Fruit fly (Drosophila melanogaster): ENCODE data around the gene slow.

Gene slow

dm6 chr3L:4413800-4414446, 29.7 kb downstream of the slow start:
- no peak for TF ChIP-seq Snoo (tag; optimal IDR thresholded peaks at IDR 0.05)
- peak; percentile 67; the same call in 1 of the 2 replicates for TF ChIP-seq CG32121 (GFP tag; IDR thresholded peaks at IDR 0.05)
- TF ChIP-seq CG15710 (tag; optimal IDR thresholded peaks at IDR 0.05) = no peak
- peak; percentile 63 for TF ChIP-seq fd96Ca (GFP tag; IDR thresholded peaks at IDR 0.05)
- TF ChIP-seq Ets98B (GFP tag; IDR thresholded peaks at IDR 0.05) = peak; percentile 59
- no peak for TF ChIP-seq Pif1B (GFP tag; optimal IDR thresholded peaks at IDR 0.05)
- peak; percentile 73 for TF ChIP-seq CG12605 (GFP tag; IDR thresholded peaks at IDR 0.05)
- no peak for TF ChIP-seq Pif1A (GFP tag; optimal IDR thresholded peaks at IDR 0.05)
- TF ChIP-seq CG8159 (tag; optimal IDR thresholded peaks at IDR 0.05) = no peak
- no peak for TF ChIP-seq CG8301 (tag; optimal IDR thresholded peaks at IDR 0.05)
- TF ChIP-seq CG4496 (GFP tag; IDR thresholded peaks at IDR 0.05) = peak; percentile 65
- TF ChIP-seq CG14655 (GFP tag; optimal IDR thresholded peaks at IDR 0.05) = no peak
- no peak for TF ChIP-seq EcR (GFP tag; optimal IDR thresholded peaks at IDR 0.05)
- TF ChIP-seq CG10348 (GFP tag; IDR thresholded peaks at IDR 0.05) = no peak

- TF ChIP-seq CG34367 (tag; optimal IDR thresholded peaks at IDR 0.05) (no peak), Ets98B (GFP tag; IDR thresholded peaks at IDR 0.05) (no peak), CG8159 (tag; optimal IDR thresholded peaks at IDR 0.05) (no peak), Pif1A (GFP tag; optimal IDR thresholded peaks at IDR 0.05) (no peak), D1 (tag; optimal IDR thresholded peaks at IDR 0.05) (no peak), Snoo (tag; optimal IDR thresholded peaks at IDR 0.05) (no peak), Pif1B (GFP tag; optimal IDR thresholded peaks at IDR 0.05) (no peak), CG13204 (GFP tag; optimal IDR thresholded peaks at IDR 0.05) (no peak), CG12605 (GFP tag; IDR thresholded peaks at IDR 0.05) (no peak), gl (tag; optimal IDR thresholded peaks at IDR 0.05) (no peak), EcR (GFP tag; optimal IDR thresholded peaks at IDR 0.05) (no peak), CG32121 (GFP tag; IDR thresholded peaks at IDR 0.05) (no peak)
Measured at dm6 chr3L:4414579-4414978, 30.3 kb downstream of the slow start.

- TF ChIP-seq fd96Ca (GFP tag; IDR thresholded peaks at IDR 0.05) = 0 out of 3 replicates have a peak, but pooled peaks have one; percentile 14
- TF ChIP-seq CG13204 (GFP tag; optimal IDR thresholded peaks at IDR 0.05) = no peak
- TF ChIP-seq EcR (GFP tag; optimal IDR thresholded peaks at IDR 0.05) = peak; percentile 60
Measured at dm6 chr3L:4415326-4416274, 31.4 kb downstream of the slow start.

- no peak for TF ChIP-seq CG13204 (GFP tag; optimal IDR thresholded peaks at IDR 0.05)
- no peak for TF ChIP-seq CG12605 (GFP tag; IDR thresholded peaks at IDR 0.05)
- TF ChIP-seq Ets98B (GFP tag; IDR thresholded peaks at IDR 0.05) = no peak
- no peak for TF ChIP-seq CG15710 (tag; optimal IDR thresholded peaks at IDR 0.05)
- TF ChIP-seq EcR (GFP tag; optimal IDR thresholded peaks at IDR 0.05) = no peak
- TF ChIP-seq CG8301 (tag; optimal IDR thresholded peaks at IDR 0.05) = no peak
- TF ChIP-seq CG34367 (tag; optimal IDR thresholded peaks at IDR 0.05) = no peak
- no peak for TF ChIP-seq Snoo (tag; optimal IDR thresholded peaks at IDR 0.05)
Measured at dm6 chr3L:4417068-4417467, 32.8 kb downstream of the slow start.

DNA sequence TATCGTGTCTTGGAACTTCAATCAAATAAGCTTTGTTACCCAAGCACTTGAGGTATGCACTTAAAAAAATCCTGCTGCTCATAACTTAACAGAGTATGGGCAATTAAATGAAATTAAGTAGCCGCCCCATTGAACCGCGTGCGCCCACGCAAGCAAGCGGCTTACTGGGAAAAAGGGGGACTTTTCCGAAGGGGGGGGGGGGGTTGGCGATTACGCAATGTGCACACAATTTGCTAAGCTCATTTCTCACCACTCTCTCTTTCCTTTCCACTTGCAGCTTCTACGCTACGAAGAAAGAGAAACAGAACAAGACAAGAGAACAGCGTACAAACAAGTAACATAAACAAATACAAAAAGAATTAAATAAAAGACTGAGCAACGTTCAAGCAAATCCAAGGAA, 33.3 kb downstream of the slow start:
- TF ChIP-seq gl (tag; optimal IDR thresholded peaks at IDR 0.05) = no peak
- TF ChIP-seq fd96Ca (GFP tag; IDR thresholded peaks at IDR 0.05) = peak; percentile 46; the same call in 1 of the 3 replicates

- TF ChIP-seq CG32121 (GFP tag; IDR thresholded peaks at IDR 0.05) = no peak
- TF ChIP-seq Pif1A (GFP tag; optimal IDR thresholded peaks at IDR 0.05) = no peak
- TF ChIP-seq CG14655 (GFP tag; optimal IDR thresholded peaks at IDR 0.05) = peak; percentile 56
- no peak for TF ChIP-seq EcR (GFP tag; optimal IDR thresholded peaks at IDR 0.05)
- TF ChIP-seq CG4496 (GFP tag; IDR thresholded peaks at IDR 0.05) = 0 out of 3 replicates have a peak, but pooled peaks have one; percentile 10
- TF ChIP-seq D1 (tag; optimal IDR thresholded peaks at IDR 0.05) = no peak
- no peak for TF ChIP-seq CG17806 (tag; optimal IDR thresholded peaks at IDR 0.05)
- TF ChIP-seq CG13204 (GFP tag; optimal IDR thresholded peaks at IDR 0.05) = no peak
- no peak for TF ChIP-seq CG15710 (tag; optimal IDR thresholded peaks at IDR 0.05)
- no peak for TF ChIP-seq fd96Ca (GFP tag; IDR thresholded peaks at IDR 0.05)
Measured at dm6 chr3L:4421362-4421761, 37.1 kb downstream of the slow start, which contains the start of gene CG15020. Gene CG15020 (plus strand): TSS chr3L:4421662.

DNA sequence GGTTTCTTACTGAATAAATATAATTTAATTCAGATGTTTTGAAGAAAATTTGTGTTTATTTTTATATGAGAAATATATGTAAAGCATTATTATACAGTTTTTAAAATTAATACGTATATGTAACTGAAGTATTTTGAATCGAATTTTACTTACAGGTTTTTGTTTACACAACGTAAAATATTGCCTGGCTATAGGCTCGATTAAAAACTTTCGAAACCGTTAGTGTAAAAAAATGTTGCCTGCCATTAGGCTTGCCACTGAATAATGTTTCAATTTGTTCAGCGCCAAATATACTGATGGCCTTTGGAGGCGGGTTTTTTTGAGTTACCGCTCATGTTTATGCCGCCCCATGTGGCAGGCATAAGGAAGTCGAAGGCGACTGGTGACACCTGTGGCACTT, 42.3 kb downstream of the slow start:
- TF ChIP-seq Ets98B (GFP tag; IDR thresholded peaks at IDR 0.05) (no peak), CG34367 (tag; optimal IDR thresholded peaks at IDR 0.05) (no peak), rn (GFP tag; IDR thresholded peaks at IDR 0.05) (no peak), CG9948 (tag; optimal IDR thresholded peaks at IDR 0.05) (no peak), CG15710 (tag; optimal IDR thresholded peaks at IDR 0.05) (no peak), D1 (tag; optimal IDR thresholded peaks at IDR 0.05) (no peak), CG8301 (tag; optimal IDR thresholded peaks at IDR 0.05) (no peak), fd96Ca (GFP tag; IDR thresholded peaks at IDR 0.05) (no peak), Snoo (tag; optimal IDR thresholded peaks at IDR 0.05) (no peak), CG14655 (GFP tag; optimal IDR thresholded peaks at IDR 0.05) (no peak), gl (tag; optimal IDR thresholded peaks at IDR 0.05) (no peak), Pif1A (GFP tag; optimal IDR thresholded peaks at IDR 0.05) (no peak)

All from whole organism, pupa.